Fruit fly (Drosophila melanogaster): ENCODE measurements around the gene CG14506.

The CG14506 gene

dm6 chr3R:29255963-29256527 lies 40.9 kb downstream of the CG14506 start, which contains the start of gene CG45544 (continued):
- no peak for TF ChIP-seq eyg (GFP tag; optimal IDR thresholded peaks at IDR 0.05)
- peak; percentile 13 for TF ChIP-seq gem (tag; optimal IDR thresholded peaks at IDR 0.05)
- no peak for TF ChIP-seq CG12219 (GFP tag; optimal IDR thresholded peaks at IDR 0.05)
- TF ChIP-seq sens (GFP tag): peak; percentile 76
- no peak for TF ChIP-seq Side (GFP tag; optimal IDR thresholded peaks at IDR 0.05)
- TF ChIP-seq sqz (GFP tag; optimal IDR thresholded peaks at IDR 0.05): no peak
- TF ChIP-seq scrt (GFP tag; optimal IDR thresholded peaks at IDR 0.05): no peak
- peak; percentile 25; the same call in 1 of the 3 replicates for TF ChIP-seq dysf (GFP tag; IDR thresholded peaks at IDR 0.05)
- no peak for TF ChIP-seq Dbx (GFP tag; IDR thresholded peaks at IDR 0.05)
- no peak for TF ChIP-seq C15 (GFP tag; IDR thresholded peaks at IDR 0.05)
- no peak for TF ChIP-seq ewg (GFP tag; optimal IDR thresholded peaks at IDR 0.05)
- TF ChIP-seq zfh1 (GFP tag; IDR thresholded peaks at IDR 0.05): peak; percentile 29; the same call in 1 of the 3 replicates
- no peak for TF ChIP-seq Mes4 (GFP tag; optimal IDR thresholded peaks at IDR 0.05)
- TF ChIP-seq bbx (GFP tag; IDR thresholded peaks at IDR 0.05; ENCODE audit: partially characterized antibody): no peak
- no peak for TF ChIP-seq Nf-YA (GFP tag; IDR thresholded peaks at IDR 0.05)
- peak; percentile 16; the same call in 1 of the 3 replicates for TF ChIP-seq CG34422 (GFP tag; IDR thresholded peaks at IDR 0.05)
- TF ChIP-seq Doc2 (GFP tag; IDR thresholded peaks at IDR 0.05): no peak
- no peak for TF ChIP-seq trh (GFP tag; optimal IDR thresholded peaks at IDR 0.05)
- TF ChIP-seq Pdp1 (GFP tag; optimal IDR thresholded peaks at IDR 0.05): peak in 1 of 2 experiments; percentile 22
- peak; percentile 69 for TF ChIP-seq crol (GFP tag; IDR thresholded peaks at IDR 0.05)
- TF ChIP-seq B-H1 (GFP tag; IDR thresholded peaks at IDR 0.05): peak; percentile 32; the same call in 1 of the 3 replicates
- no peak for TF ChIP-seq peb (GFP tag; IDR thresholded peaks at IDR 0.05)
- TF ChIP-seq kay (GFP tag; optimal IDR thresholded peaks at IDR 0.05): no peak
- TF ChIP-seq slbo (GFP tag; IDR thresholded peaks at IDR 0.05): peak; percentile 24; the same call in 1 of the 2 replicates
- TF ChIP-seq ssp (GFP tag; IDR thresholded peaks at IDR 0.05): peak; percentile 22; the same call in 1 of the 2 replicates
- peak; percentile 55 for TF ChIP-seq row (GFP tag; IDR thresholded peaks at IDR 0.05)
- peak; percentile 26; the same call in 1 of the 2 replicates for TF ChIP-seq Ptx1 (GFP tag; IDR thresholded peaks at IDR 0.05)
- no peak for TF ChIP-seq CG8924 (tag; optimal IDR thresholded peaks at IDR 0.05)
- TF ChIP-seq sd (tag; optimal IDR thresholded peaks at IDR 0.05): peak; percentile 61
- TF ChIP-seq CG10979 (tag; optimal IDR thresholded peaks at IDR 0.05): no peak
- TF ChIP-seq sisA (GFP tag; IDR thresholded peaks at IDR 0.05): peak; percentile 38; the same call in 1 of the 2 replicates
- no peak for TF ChIP-seq caup (GFP tag; optimal IDR thresholded peaks at IDR 0.05; ENCODE audit: severe bottlenecking)
- no peak for TF ChIP-seq repo (GFP tag; optimal IDR thresholded peaks at IDR 0.05)
- no peak for TF ChIP-seq CG9437 (GFP tag; optimal IDR thresholded peaks at IDR 0.05)
- peak; percentile 30 for TF ChIP-seq Med (GFP tag)
- peak; percentile 71 for TF ChIP-seq Drgx (GFP tag; IDR thresholded peaks at IDR 0.05)
- no peak for TF ChIP-seq cwo (GFP tag; optimal IDR thresholded peaks at IDR 0.05)
- TF ChIP-seq pita (GFP tag; optimal IDR thresholded peaks at IDR 0.05): no peak
- no peak for TF ChIP-seq dmrt11E (tag; optimal IDR thresholded peaks at IDR 0.05)
- no peak for TF ChIP-seq pnt (GFP tag; optimal IDR thresholded peaks at IDR 0.05)
- TF ChIP-seq pum (GFP tag; optimal IDR thresholded peaks at IDR 0.05): no peak
- TF ChIP-seq nerfin-2 (GFP tag; IDR thresholded peaks at IDR 0.05; ENCODE audit: partially characterized antibody): no peak
- no peak for TF ChIP-seq Hr39 (optimal IDR thresholded peaks at IDR 0.05)
- no peak for TF ChIP-seq CG4360 (GFP tag; IDR thresholded peaks at IDR 0.05)
- TF ChIP-seq Dll (GFP tag; IDR thresholded peaks at IDR 0.05; ENCODE audit: partially characterized antibody): no peak
- TF ChIP-seq CG8944 (GFP tag; optimal IDR thresholded peaks at IDR 0.05): no peak
- TF ChIP-seq CG10267 (tag; optimal IDR thresholded peaks at IDR 0.05): no peak
- TF ChIP-seq NC2α (GFP tag; optimal IDR thresholded peaks at IDR 0.05): no peak
- no peak for TF ChIP-seq CG31365 (tag; optimal IDR thresholded peaks at IDR 0.05)
- TF ChIP-seq CG3847 (GFP tag; IDR thresholded peaks at IDR 0.05): no peak
- no peak for TF ChIP-seq Ets65A (GFP tag)

Data from whole organism, embryonic.